1 fruit fly cellular context compared by ENCODE assay signal in the genomic region with DNA sequence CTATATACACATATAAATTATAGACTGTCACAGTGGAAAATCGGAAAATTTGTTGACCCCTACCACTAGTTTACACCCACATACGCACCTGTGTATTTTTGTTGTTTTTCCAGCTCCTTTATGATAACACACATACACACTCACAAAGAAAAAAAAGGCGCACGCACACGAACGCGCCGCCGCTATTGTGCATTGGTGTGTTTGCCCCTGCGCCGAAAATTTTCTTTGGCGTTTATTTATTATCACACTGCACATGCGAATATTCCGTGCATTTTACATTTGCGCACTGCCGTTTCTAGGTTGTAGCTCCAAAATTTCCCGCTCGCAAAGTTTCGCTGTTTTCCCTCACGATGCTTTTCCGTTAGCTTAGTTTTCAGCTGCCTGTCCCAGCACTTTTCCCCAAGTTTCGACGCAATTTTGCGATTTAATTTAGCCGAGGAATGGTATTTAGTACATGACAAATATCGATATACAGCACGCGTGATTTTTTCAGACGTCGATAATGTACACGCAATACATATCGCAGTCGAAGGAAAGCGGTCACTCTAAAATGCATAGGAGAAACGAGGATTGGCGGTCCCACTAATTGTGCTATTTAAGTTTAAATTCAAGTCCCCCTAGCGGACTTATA.
TF ChIP-seq lines count a peak whose summit lies in the region.

A gene (plus strand): TSS at position 607 of the 631 bp plus-strand sequence.
A gene (minus strand): TSS at position 622 of the 631 bp plus-strand sequence.

TF ChIP-seq in whole organism, embryonic, 481 proteins besides CTCF, POLR2A, EP300 and RAD21 (continued from another document and continues in another):
- TF ChIP-seq sd (tag; optimal IDR thresholded peaks at IDR 0.05; lab: Kevin White, UChicago) (peak; percentile 92), CG4617 (GFP tag; optimal IDR thresholded peaks at IDR 0.05; lab: Kevin White, UChicago; ENCODE audit: borderline replicate concordance) (peak; percentile 55), Hsf (GFP tag; optimal IDR thresholded peaks at IDR 0.05; lab: Kevin White, UChicago) (no peak), zen (tag; optimal IDR thresholded peaks at IDR 0.05; lab: Kevin White, UChicago) (peak; percentile 3), Oli (tag; optimal IDR thresholded peaks at IDR 0.05; lab: Kevin White, UChicago) (no peak), kay (GFP tag; optimal IDR thresholded peaks at IDR 0.05; lab: Kevin White, UChicago) (no peak), Gsc (GFP tag; IDR thresholded peaks at IDR 0.05; lab: Robert Waterston, UW) (no peak), ATbp (GFP tag; optimal IDR thresholded peaks at IDR 0.05; lab: Kevin White, UChicago) (no peak), br (optimal IDR thresholded peaks at IDR 0.05; lab: Kevin White, UChicago) (no peak), croc (GFP tag; conservative IDR thresholded peaks at IDR 0.05; lab: Robert Waterston, UW) (no peak), slbo (GFP tag; IDR thresholded peaks at IDR 0.05; lab: Robert Waterston, UW) (no peak), Ada2b (GFP tag; IDR thresholded peaks at IDR 0.05; lab: Robert Waterston, UW) (no peak), CG16813 (GFP tag; IDR thresholded peaks at IDR 0.05; lab: Robert Waterston, UW; ENCODE audit: partially characterized antibody) (peak; percentile 97), Mrtf (GFP tag; IDR thresholded peaks at IDR 0.05; lab: Robert Waterston, UW) (no peak), gsb-n (tag; optimal IDR thresholded peaks at IDR 0.05; lab: Kevin White, UChicago) (peak; percentile 0), CG8359 (GFP tag; optimal IDR thresholded peaks at IDR 0.05; lab: Kevin White, UChicago; ENCODE audit: borderline replicate concordance) (no peak), CG6813 (GFP tag; optimal IDR thresholded peaks at IDR 0.05; lab: Kevin White, UChicago) (no peak), ase (GFP tag; IDR thresholded peaks at IDR 0.05; lab: Robert Waterston, UW) (no peak), mirr (GFP tag; optimal IDR thresholded peaks at IDR 0.05; lab: Kevin White, UChicago) (no peak), CG18619 (GFP tag; optimal IDR thresholded peaks at IDR 0.05; lab: Kevin White, UChicago) (no peak), CG9817 (tag; optimal IDR thresholded peaks at IDR 0.05; lab: Kevin White, UChicago) (no peak), Adf1 (GFP tag; IDR thresholded peaks at IDR 0.05; lab: Robert Waterston, UW) (peak; percentile 8; the same call in 1 of the 2 replicates), CG13424 (tag; optimal IDR thresholded peaks at IDR 0.05; lab: Kevin White, UChicago) (no peak), bab2 (GFP tag; optimal IDR thresholded peaks at IDR 0.05; lab: Kevin White, UChicago) (no peak), hbn (GFP tag; IDR thresholded peaks at IDR 0.05; lab: Robert Waterston, UW; ENCODE audit: partially characterized antibody) (peak; percentile 90), Stat92E (GFP tag; optimal IDR thresholded peaks at IDR 0.05; lab: Kevin White, UChicago) (no peak), CG9797 (GFP tag; optimal IDR thresholded peaks at IDR 0.05; lab: Kevin White, UChicago) (peak; percentile 93), gem (tag; optimal IDR thresholded peaks at IDR 0.05; lab: Kevin White, UChicago) (no peak), dm (GFP tag; optimal IDR thresholded peaks at IDR 0.05; lab: Kevin White, UChicago) (peak; percentile 37), her (GFP tag; optimal IDR thresholded peaks at IDR 0.05; lab: Kevin White, UChicago) (peak; percentile 33), pan (optimal IDR thresholded peaks at IDR 0.05; lab: Kevin White, UChicago) (no peak), pan (GFP tag; optimal IDR thresholded peaks at IDR 0.05 in 1 of 2, IDR thresholded peaks at IDR 0.05 in 1 of 2) (no peak), NC2α (GFP tag; optimal IDR thresholded peaks at IDR 0.05; lab: Kevin White, UChicago) (no peak), z (GFP tag; IDR thresholded peaks at IDR 0.05; lab: Robert Waterston, UW) (no peak), Optix (GFP tag; IDR thresholded peaks at IDR 0.05; lab: Robert Waterston, UW) (no peak), pum (GFP tag; optimal IDR thresholded peaks at IDR 0.05; lab: Kevin White, UChicago) (no peak), CG12391 (tag; optimal IDR thresholded peaks at IDR 0.05; lab: Kevin White, UChicago) (peak; percentile 32), CG4707 (GFP tag; optimal IDR thresholded peaks at IDR 0.05; lab: Kevin White, UChicago) (no peak), h (optimal IDR thresholded peaks at IDR 0.05; lab: Kevin White, UChicago) (no peak), pnt (GFP tag; optimal IDR thresholded peaks at IDR 0.05; lab: Kevin White, UChicago) (no peak), CG4328 (GFP tag; optimal IDR thresholded peaks at IDR 0.05; lab: Kevin White, UChicago) (no peak), dysf (GFP tag; IDR thresholded peaks at IDR 0.05; lab: Robert Waterston, UW) (no peak), zfh2 (GFP tag; optimal IDR thresholded peaks at IDR 0.05; lab: Kevin White, UChicago) (peak; percentile 7), lilli (GFP tag; optimal IDR thresholded peaks at IDR 0.05; lab: Kevin White, UChicago) (no peak), CG10209 (GFP tag; optimal IDR thresholded peaks at IDR 0.05; lab: Kevin White, UChicago) (no peak), CG7745 (tag; optimal IDR thresholded peaks at IDR 0.05; lab: Kevin White, UChicago) (peak; percentile 65), rib (GFP tag; IDR thresholded peaks at IDR 0.05; lab: Robert Waterston, UW) (no peak; the same call in 1 of the 2 replicates), CG7786 (GFP tag; optimal IDR thresholded peaks at IDR 0.05; lab: Kevin White, UChicago) (no peak), CG14860 (GFP tag; IDR thresholded peaks at IDR 0.05; lab: Robert Waterston, UW; ENCODE audit: partially characterized antibody) (peak; percentile 93), Tbp (GFP tag; optimal IDR thresholded peaks at IDR 0.05; lab: Kevin White, UChicago) (no peak), exex (tag; optimal IDR thresholded peaks at IDR 0.05; lab: Kevin White, UChicago) (peak; percentile 6), pita (GFP tag; optimal IDR thresholded peaks at IDR 0.05; lab: Kevin White, UChicago) (no peak), CG2712 (tag; optimal IDR thresholded peaks at IDR 0.05; lab: Kevin White, UChicago) (peak; percentile 30), CG5180 (GFP tag; optimal IDR thresholded peaks at IDR 0.05; lab: Kevin White, UChicago) (no peak), tin (GFP tag; optimal IDR thresholded peaks at IDR 0.05; lab: Kevin White, UChicago) (no peak), al (GFP tag; IDR thresholded peaks at IDR 0.05; lab: Robert Waterston, UW) (no peak), CG18011 (GFP tag; optimal IDR thresholded peaks at IDR 0.05; lab: Kevin White, UChicago) (no peak), CG32532 (GFP tag; IDR thresholded peaks at IDR 0.05; lab: Robert Waterston, UW) (no peak), mld (GFP tag; IDR thresholded peaks at IDR 0.05; lab: Robert Waterston, UW; ENCODE audit: partially characterized antibody) (peak; percentile 98), HLHmδ (GFP tag; optimal IDR thresholded peaks at IDR 0.05; lab: Kevin White, UChicago) (no peak), Ravus (GFP tag; IDR thresholded peaks at IDR 0.05; lab: Robert Waterston, UW) (no peak), dmrt99B (tag; optimal IDR thresholded peaks at IDR 0.05; lab: Kevin White, UChicago) (no peak), YL-1 (GFP tag; optimal IDR thresholded peaks at IDR 0.05; lab: Kevin White, UChicago) (peak; percentile 22), kni (GFP tag; optimal IDR thresholded peaks at IDR 0.05; lab: Kevin White, UChicago) (no peak), CkIIα-i1 (GFP tag; IDR thresholded peaks at IDR 0.05; lab: Robert Waterston, UW) (no peak), unc-4 (GFP tag; IDR thresholded peaks at IDR 0.05; lab: Robert Waterston, UW; ENCODE audit: partially characterized antibody) (peak; percentile 91), Deaf1 (tag; optimal IDR thresholded peaks at IDR 0.05; lab: Kevin White, UChicago) (no peak), gce (GFP tag; IDR thresholded peaks at IDR 0.05; lab: Robert Waterston, UW) (no peak), Fer3 (tag; optimal IDR thresholded peaks at IDR 0.05; lab: Kevin White, UChicago) (no peak), Rfx (GFP tag; IDR thresholded peaks at IDR 0.05; lab: Robert Waterston, UW) (no peak; the same call in 1 of the 2 replicates), Trl (optimal IDR thresholded peaks at IDR 0.05; lab: Kevin White, UChicago) (no peak), Trl (GFP tag; optimal IDR thresholded peaks at IDR 0.05; lab: Kevin White, UChicago) (no peak), chm (GFP tag; IDR thresholded peaks at IDR 0.05; lab: Robert Waterston, UW) (no peak), ranshi (GFP tag; IDR thresholded peaks at IDR 0.05; lab: Robert Waterston, UW) (no peak), Hmr (GFP tag; optimal IDR thresholded peaks at IDR 0.05; lab: Kevin White, UChicago) (peak; percentile 35), Dad (GFP tag; optimal IDR thresholded peaks at IDR 0.05; lab: Kevin White, UChicago) (no peak), Antp (GFP tag; optimal IDR thresholded peaks at IDR 0.05; lab: Kevin White, UChicago) (no peak), CG3838 (GFP tag; optimal IDR thresholded peaks at IDR 0.05; lab: Kevin White, UChicago) (no peak), sc (optimal IDR thresholded peaks at IDR 0.05; lab: Kevin White, UChicago) (no peak), sc (GFP tag; optimal IDR thresholded peaks at IDR 0.05; lab: Kevin White, UChicago) (no peak), CG6683 (GFP tag; optimal IDR thresholded peaks at IDR 0.05; lab: Kevin White, UChicago) (no peak), CG11093 (GFP tag; IDR thresholded peaks at IDR 0.05; lab: Robert Waterston, UW) (no peak), E2f2 (GFP tag; IDR thresholded peaks at IDR 0.05; lab: Robert Waterston, UW) (peak; percentile 78), Sox100B (GFP tag; optimal IDR thresholded peaks at IDR 0.05; lab: Kevin White, UChicago) (no peak), CG9215 (GFP tag; IDR thresholded peaks at IDR 0.05; lab: Robert Waterston, UW) (no peak), CG13894 (tag; optimal IDR thresholded peaks at IDR 0.05; lab: Kevin White, UChicago) (peak; percentile 39), CG7556 (GFP tag; optimal IDR thresholded peaks at IDR 0.05; lab: Kevin White, UChicago) (no peak), CG34224 (GFP tag; IDR thresholded peaks at IDR 0.05; lab: Robert Waterston, UW; ENCODE audit: partially characterized antibody) (peak; percentile 94), Mes4 (GFP tag; optimal IDR thresholded peaks at IDR 0.05; lab: Kevin White, UChicago) (no peak), hb (GFP tag; IDR thresholded peaks at IDR 0.05; lab: Robert Waterston, UW; ENCODE audit: partially characterized antibody) (peak; percentile 96), Awh (GFP tag; IDR thresholded peaks at IDR 0.05; lab: Robert Waterston, UW) (no peak), sens (GFP tag; lab: Kevin White, UChicago) (peak; percentile 86), CrebB (tag; optimal IDR thresholded peaks at IDR 0.05; lab: Kevin White, UChicago) (no peak), CG11456 (GFP tag; IDR thresholded peaks at IDR 0.05; lab: Robert Waterston, UW) (no peak), seq (GFP tag; IDR thresholded peaks at IDR 0.05; lab: Robert Waterston, UW) (no peak), crc (GFP tag; optimal IDR thresholded peaks at IDR 0.05; lab: Kevin White, UChicago) (no peak), CG3726 (GFP tag; IDR thresholded peaks at IDR 0.05; lab: Robert Waterston, UW) (no peak), CG18599 (GFP tag; optimal IDR thresholded peaks at IDR 0.05; lab: Kevin White, UChicago) (no peak), Dfd (GFP tag; optimal IDR thresholded peaks at IDR 0.05; lab: Kevin White, UChicago) (no peak), ap (GFP tag; IDR thresholded peaks at IDR 0.05; lab: Robert Waterston, UW) (no peak), CG9727 (GFP tag; optimal IDR thresholded peaks at IDR 0.05; lab: Kevin White, UChicago) (no peak), cad (GFP tag; optimal IDR thresholded peaks at IDR 0.05; lab: Kevin White, UChicago) (no peak), p53 (GFP tag; optimal IDR thresholded peaks at IDR 0.05; lab: Kevin White, UChicago) (peak; percentile 26), bsh (GFP tag; optimal IDR thresholded peaks at IDR 0.05; lab: Kevin White, UChicago) (no peak), crp (GFP tag; optimal IDR thresholded peaks at IDR 0.05; lab: Kevin White, UChicago) (no peak), CG4730 (GFP tag; IDR thresholded peaks at IDR 0.05; lab: Robert Waterston, UW) (no peak), CoRest (tag; optimal IDR thresholded peaks at IDR 0.05; lab: Kevin White, UChicago) (peak; percentile 22), CG8290 (GFP tag; optimal IDR thresholded peaks at IDR 0.05; lab: Kevin White, UChicago) (peak; percentile 64), CG8290 (tag; optimal IDR thresholded peaks at IDR 0.05; lab: Kevin White, UChicago) (peak in 1 of 2 experiments; percentile 72), CG13123 (GFP tag; optimal IDR thresholded peaks at IDR 0.05; lab: Kevin White, UChicago) (no peak), Nf-YA (GFP tag; IDR thresholded peaks at IDR 0.05; lab: Robert Waterston, UW) (no peak), BtbVII (GFP tag; optimal IDR thresholded peaks at IDR 0.05; lab: Kevin White, UChicago) (no peak), ems (GFP tag; optimal IDR thresholded peaks at IDR 0.05; lab: Kevin White, UChicago) (no peak), CG12769 (tag; optimal IDR thresholded peaks at IDR 0.05; lab: Kevin White, UChicago) (peak; percentile 42), CG30020 (tag; optimal IDR thresholded peaks at IDR 0.05; lab: Kevin White, UChicago) (peak; percentile 49), HLH54F (GFP tag; optimal IDR thresholded peaks at IDR 0.05; lab: Kevin White, UChicago) (no peak), ttk (GFP tag; IDR thresholded peaks at IDR 0.05; lab: Robert Waterston, UW) (no peak), emc (GFP tag; optimal IDR thresholded peaks at IDR 0.05; lab: Kevin White, UChicago) (no peak), ab (GFP tag; optimal IDR thresholded peaks at IDR 0.05; lab: Kevin White, UChicago) (no peak), Sox102F (GFP tag; optimal IDR thresholded peaks at IDR 0.05; lab: Kevin White, UChicago) (no peak), CG4360 (GFP tag; IDR thresholded peaks at IDR 0.05; lab: Robert Waterston, UW) (peak; percentile 39; the same call in 1 of the 2 replicates), CG6272 (GFP tag; IDR thresholded peaks at IDR 0.05; lab: Robert Waterston, UW) (no peak), toy (GFP tag; IDR thresholded peaks at IDR 0.05; lab: Robert Waterston, UW) (no peak), CG8089 (GFP tag; optimal IDR thresholded peaks at IDR 0.05; lab: Kevin White, UChicago) (no peak), CG7839 (tag; optimal IDR thresholded peaks at IDR 0.05; lab: Kevin White, UChicago) (peak; percentile 4), CG11695 (GFP tag; IDR thresholded peaks at IDR 0.05; lab: Robert Waterston, UW) (no peak), Ets65A (GFP tag; lab: Kevin White, UChicago) (peak; percentile 74), Fer1 (GFP tag; optimal IDR thresholded peaks at IDR 0.05; lab: Kevin White, UChicago) (no peak), so (GFP tag; IDR thresholded peaks at IDR 0.05; lab: Robert Waterston, UW) (no peak), tio (GFP tag; optimal IDR thresholded peaks at IDR 0.05; lab: Kevin White, UChicago) (no peak)
